Worm (Caenorhabditis elegans) whole organism, L1 larva: ENCODE measurements around the gene C04E6.7.

Experiments
- blmp-1 ChIP-seq: fragments of 150-350 bp; optimal IDR thresholded peaks from 2 replicates; lab custom pipeline; 2014; ENCODE audit warnings: missing biosample characterization, missing genetic modification characterization
- hlh-17 ChIP-seq: fragments of 200-800 bp; sonication (Bioruptor generic); optimal IDR thresholded peaks from 2 replicates; lab custom pipeline; 2018; ENCODE audit warnings: missing genetic modification characterization, mild to moderate bottlenecking, missing compliant biosample characterization, moderate library complexity, borderline replicate concordance
- lin-14 ChIP-seq: fragments of 200-800 bp; sonication (Bioruptor generic); optimal IDR thresholded peaks from 2 replicates; lab custom pipeline; 2018; ENCODE audit warnings: mild to moderate bottlenecking, missing genetic modification characterization, moderate library complexity, missing compliant biosample characterization
- lin-35 ChIP-seq, 2 experiments: fragments of 150-350 bp; optimal IDR thresholded peaks; 2 replicates each; lab custom pipeline; 2014; ENCODE audit warnings: missing biosample characterization in 2 of 2, missing genetic modification characterization in 2 of 2, missing genetic modification reagents in 2 of 2
- nhr-28 ChIP-seq: fragments of 150-350 bp; optimal IDR thresholded peaks from 2 replicates; lab custom pipeline; 2014; ENCODE audit warnings: missing biosample characterization, missing genetic modification characterization
- nhr-85 ChIP-seq: sonication (generic microtip); peaks from one replicate; lab custom pipeline; 2016; ENCODE audit warnings: missing genetic modification characterization, inconsistent platforms, missing compliant biosample characterization
- tbx-2 ChIP-seq: sonication (generic microtip); optimal IDR thresholded peaks from 2 replicates; lab custom pipeline; 2016; ENCODE audit warnings: missing genetic modification characterization, missing compliant biosample characterization
- unc-62 ChIP-seq: fragments of 150-350 bp; optimal IDR thresholded peaks from 2 replicates; lab custom pipeline; 2014; ENCODE audit warnings: missing biosample characterization, missing genetic modification reagents, missing genetic modification characterization
- unc-98 ChIP-seq: fragments of 200-800 bp; sonication (Bioruptor generic); IDR thresholded peaks from 2 replicates; pipeline ENCODE4 v1.3.6; 2022; ENCODE audit warnings: missing genetic modification characterization, missing compliant biosample characterization

DNA sequence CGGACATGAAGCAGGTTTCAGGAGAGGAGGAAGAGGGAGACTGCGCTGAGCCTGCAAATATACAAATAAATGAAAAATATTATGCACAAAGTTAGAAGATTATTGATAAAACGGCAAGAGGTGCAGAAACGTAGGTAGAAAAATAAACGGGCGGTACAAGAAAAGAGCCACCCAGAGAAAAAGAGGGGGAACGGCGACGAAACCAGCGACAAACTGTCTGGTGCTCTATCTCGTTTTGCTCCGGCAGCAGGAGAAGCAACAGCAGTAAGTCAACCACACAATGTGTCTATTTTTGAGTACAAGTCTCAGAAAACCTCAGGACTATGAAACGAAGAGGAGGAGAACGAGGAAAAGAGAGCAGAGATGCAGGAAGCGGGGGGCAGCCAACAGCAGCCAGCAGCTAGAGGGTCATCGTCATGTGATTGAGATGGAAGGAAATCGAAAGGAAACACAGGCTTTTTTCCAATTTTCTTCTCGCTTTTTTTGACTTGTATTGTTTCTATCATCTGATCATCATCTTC is 47.4 kb upstream of the C04E6.7 start, which contains the start of gene F26F12.3:
- peak; percentile 79 for TF ChIP-seq tbx-2 (tag; lab: Kevin White, UChicago)
- peak; percentile 66 for TF ChIP-seq blmp-1 (tag; lab: Kevin White, UChicago)
- TF ChIP-seq nhr-28 (tag; lab: Kevin White, UChicago) = no peak
- TF ChIP-seq lin-35 (GFP tag; optimal IDR thresholded peaks at IDR 0.05; lab: Kevin White, UChicago) = peak; percentile 53 to 59
- no peak for TF ChIP-seq unc-62 (GFP tag; lab: Kevin White, UChicago)
- TF ChIP-seq nhr-85 (tag; lab: Kevin White, UChicago) = peak; percentile 70
- no peak for TF ChIP-seq unc-98 (GFP tag; lab: Robert Waterston, UW)
- TF ChIP-seq hlh-17 (GFP tag; lab: Kevin White, UChicago) = no peak
- peak; percentile 94 for TF ChIP-seq lin-14
